Fruit fly (Drosophila melanogaster) whole organism, embryonic: ENCODE results near the gene Gr89a.
A peak's percentile ranks its signal among the peaks of the same experiment; 100 is the strongest.

Source experiments
- BEAF-32 ChIP-seq: fragments of 200-800 bp; sonication (Bioruptor generic); optimal IDR thresholded peaks from 3 replicates; lab custom pipeline; 2017; ENCODE audit warnings: missing biosample characterization, missing genetic modification characterization, mild to moderate bottlenecking, moderate library complexity, missing genetic modification reagents
- CG12219 ChIP-seq: fragments of 200-800 bp; sonication (Bioruptor generic); optimal IDR thresholded peaks from 3 replicates; lab custom pipeline; 2018; ENCODE audit warnings: missing biosample characterization, mild to moderate bottlenecking, missing genetic modification characterization
- CG12769 ChIP-seq: fragments of 200-800 bp; sonication (Bioruptor generic); optimal IDR thresholded peaks from 2 replicates; lab custom pipeline; 2019; ENCODE audit warnings: missing biosample characterization, mild to moderate bottlenecking, missing genetic modification characterization, moderate library complexity
- CG12942 ChIP-seq: fragments of 200-800 bp; sonication (Bioruptor generic); optimal IDR thresholded peaks from 3 replicates; lab custom pipeline; 2016; ENCODE audit warnings: missing biosample characterization, missing genetic modification characterization
- CG18619 ChIP-seq: fragments of 200-800 bp; sonication (Bioruptor generic); optimal IDR thresholded peaks from 3 replicates; lab custom pipeline; 2017; ENCODE audit warnings: missing biosample characterization, mild to moderate bottlenecking, missing genetic modification characterization
- CG2202 ChIP-seq: fragments of 200-800 bp; sonication (Bioruptor generic); optimal IDR thresholded peaks from 2 replicates; lab custom pipeline; 2018; ENCODE audit warnings: missing biosample characterization, mild to moderate bottlenecking, missing genetic modification characterization
- CG31388 ChIP-seq: fragments of 200-800 bp; sonication (Bioruptor generic); optimal IDR thresholded peaks from 2 replicates; lab custom pipeline; 2016; ENCODE audit warnings: missing biosample characterization, missing genetic modification characterization
- CG34224 ChIP-seq: fragments of 200-800 bp; sonication (Bioruptor generic); IDR thresholded peaks from 3 replicates; pipeline ENCODE4 v1.3.6; 2022; ENCODE audit warnings: missing biosample characterization, missing genetic modification characterization; ENCODE audit not compliant: partially characterized antibody
- CG4360 ChIP-seq: fragments of 200-800 bp; sonication (Bioruptor generic); IDR thresholded peaks from 2 replicates; pipeline ENCODE4 v1.3.6; 2022; ENCODE audit warnings: missing biosample characterization, missing genetic modification characterization
- CG5245 ChIP-seq: fragments of 200-800 bp; sonication (Bioruptor generic); optimal IDR thresholded peaks from 3 replicates; lab custom pipeline; 2016; ENCODE audit warnings: missing biosample characterization, missing genetic modification characterization
- CG8089 ChIP-seq: fragments of 200-800 bp; sonication (Bioruptor generic); optimal IDR thresholded peaks from 3 replicates; lab custom pipeline; 2016; ENCODE audit warnings: missing biosample characterization, missing genetic modification characterization
- CG8359 ChIP-seq: fragments of 200-800 bp; sonication (Bioruptor generic); optimal IDR thresholded peaks from 2 replicates; lab custom pipeline; 2017; ENCODE audit warnings: missing biosample characterization, mild to moderate bottlenecking, missing genetic modification characterization, borderline replicate concordance
- CG9609 ChIP-seq: fragments of 200-800 bp; sonication (Bioruptor generic); optimal IDR thresholded peaks from 3 replicates; lab custom pipeline; 2016; ENCODE audit warnings: missing biosample characterization, missing genetic modification characterization
- CG9797 ChIP-seq: fragments of 200-800 bp; sonication (Bioruptor generic); optimal IDR thresholded peaks from 3 replicates; lab custom pipeline; 2018; ENCODE audit warnings: missing biosample characterization, mild to moderate bottlenecking, missing genetic modification characterization
- Camta ChIP-seq: fragments of 200-800 bp; sonication (Bioruptor generic); optimal IDR thresholded peaks from 2 replicates; lab custom pipeline; 2016; ENCODE audit warnings: missing biosample characterization, missing genetic modification characterization
- D ChIP-seq, 2 experiments: fragments of 200-800 bp in 1 of 2; fragments of >200 bp in 1 of 2; sonication (Bioruptor generic) in 1 of 2; optimal IDR thresholded peaks; 2 replicates in 1 of 2; 3 replicates in 1 of 2; lab custom pipeline; 2017; ENCODE audit warnings: mild to moderate bottlenecking in 1 of 2, missing biosample characterization in 1 of 2, missing genetic modification characterization in 1 of 2, missing genetic modification reagents in 1 of 2
- Dad ChIP-seq: fragments of 200-800 bp; sonication (Bioruptor generic); optimal IDR thresholded peaks from 3 replicates; lab custom pipeline; 2016; ENCODE audit warnings: missing biosample characterization, missing genetic modification characterization
- Dbx ChIP-seq: fragments of 200-800 bp; sonication (Bioruptor generic); IDR thresholded peaks from 3 replicates; pipeline ENCODE4 v1.3.6; 2022; ENCODE audit warnings: missing biosample characterization, missing genetic modification characterization
- Dll ChIP-seq: fragments of 200-800 bp; sonication (Bioruptor generic); IDR thresholded peaks from 4 replicates; pipeline ENCODE4 v1.3.6; 2022; ENCODE audit warnings: missing biosample characterization, missing genetic modification characterization; ENCODE audit not compliant: partially characterized antibody
- E2f2 ChIP-seq: fragments of 200-800 bp; sonication (Bioruptor generic); IDR thresholded peaks from 2 replicates; pipeline ENCODE4 v1.3.6; 2022; ENCODE audit warnings: missing biosample characterization, missing genetic modification characterization
- ERR ChIP-seq: fragments of 200-800 bp; sonication (Bioruptor generic); optimal IDR thresholded peaks from 2 replicates; lab custom pipeline; 2016; ENCODE audit warnings: missing biosample characterization, missing genetic modification characterization
- Fer3 ChIP-seq: fragments of 200-800 bp; sonication (Bioruptor generic); optimal IDR thresholded peaks from 2 replicates; lab custom pipeline; 2018; ENCODE audit warnings: missing biosample characterization, mild to moderate bottlenecking, missing genetic modification characterization, moderate library complexity
- H15 ChIP-seq: fragments of 200-800 bp; sonication (Bioruptor generic); IDR thresholded peaks from 3 replicates; pipeline ENCODE4 v1.3.6; 2022; ENCODE audit warnings: missing biosample characterization, missing genetic modification characterization
- HLH3B ChIP-seq: fragments of 200-800 bp; sonication (Bioruptor generic); IDR thresholded peaks from 2 replicates; pipeline ENCODE4 v1.3.6; 2022; ENCODE audit warnings: missing biosample characterization, missing genetic modification characterization
- MTF-1 ChIP-seq: fragments of 200-800 bp; sonication (Bioruptor generic); optimal IDR thresholded peaks from 2 replicates; lab custom pipeline; 2018; ENCODE audit warnings: missing biosample characterization, mild to moderate bottlenecking, missing genetic modification characterization, borderline replicate concordance
- Rfx ChIP-seq: fragments of 200-800 bp; sonication (Bioruptor generic); IDR thresholded peaks from 2 replicates; pipeline ENCODE4 v1.3.6; 2022; ENCODE audit warnings: missing biosample characterization, missing genetic modification characterization
- Sry-δ ChIP-seq: fragments of 200-800 bp; sonication (Bioruptor generic); optimal IDR thresholded peaks from 2 replicates; lab custom pipeline; 2016; ENCODE audit warnings: missing biosample characterization, missing genetic modification characterization
- Xrp1 ChIP-seq: fragments of 200-800 bp; sonication (Bioruptor generic); IDR thresholded peaks from 2 replicates; pipeline ENCODE4 v1.3.6; 2022; ENCODE audit warnings: missing biosample characterization, missing genetic modification characterization
- abd-A ChIP-seq: fragments of 200-800 bp; sonication (Bioruptor generic); optimal IDR thresholded peaks from 3 replicates; lab custom pipeline; 2019; ENCODE audit warnings: missing biosample characterization, mild to moderate bottlenecking, missing genetic modification characterization, moderate library complexity
- amos ChIP-seq: fragments of 200-800 bp; sonication (Bioruptor generic); IDR thresholded peaks from 2 replicates; pipeline ENCODE4 v1.3.6; 2022; ENCODE audit warnings: missing biosample characterization, missing genetic modification characterization; ENCODE audit not compliant: partially characterized antibody
- ci ChIP-seq: fragments of 200-800 bp; sonication (Bioruptor generic); IDR thresholded peaks from 3 replicates; pipeline ENCODE4 v1.3.6; 2022; ENCODE audit warnings: missing biosample characterization, missing genetic modification characterization
- fru ChIP-seq: fragments of >200 bp; optimal IDR thresholded peaks from 2 replicates; lab custom pipeline; 2017
- gce ChIP-seq: fragments of 200-800 bp; sonication (Bioruptor generic); IDR thresholded peaks from 3 replicates; pipeline ENCODE4 v1.3.6; 2022; ENCODE audit warnings: missing biosample characterization, missing genetic modification characterization
- insv ChIP-seq, 2 experiments: fragments of 200-800 bp; sonication (Bioruptor generic); optimal IDR thresholded peaks; 3 replicates each; lab custom pipeline; 2016 to 2018; ENCODE audit warnings: missing biosample characterization in 2 of 2, missing genetic modification characterization in 2 of 2
- jumu ChIP-seq: fragments of 200-800 bp; sonication (Bioruptor generic); optimal IDR thresholded peaks from 3 replicates; lab custom pipeline; 2016; ENCODE audit warnings: missing biosample characterization, missing genetic modification characterization
- kni ChIP-seq: fragments of 200-800 bp; sonication (Bioruptor generic); optimal IDR thresholded peaks from 3 replicates; lab custom pipeline; 2017; ENCODE audit warnings: mild to moderate bottlenecking, missing biosample characterization, missing genetic modification reagents, missing genetic modification characterization
- luna ChIP-seq: fragments of 200-800 bp; sonication (Bioruptor generic); optimal IDR thresholded peaks from 2 replicates; lab custom pipeline; 2016; ENCODE audit warnings: missing biosample characterization, missing genetic modification characterization
- mirr ChIP-seq: fragments of 200-800 bp; sonication (Bioruptor generic); optimal IDR thresholded peaks from 3 replicates; lab custom pipeline; 2018; ENCODE audit warnings: missing biosample characterization, mild to moderate bottlenecking, missing genetic modification characterization
- p53 ChIP-seq: fragments of 200-800 bp; sonication (Bioruptor generic); optimal IDR thresholded peaks from 2 replicates; lab custom pipeline; 2016; ENCODE audit warnings: missing biosample characterization, missing genetic modification characterization
- ro ChIP-seq: fragments of 200-800 bp; sonication (Bioruptor generic); IDR thresholded peaks from 2 replicates; pipeline ENCODE4 v1.3.6; 2022; ENCODE audit warnings: missing biosample characterization, missing genetic modification characterization
- sc ChIP-seq, 3 experiments: fragments of >200 bp in 2 of 3; fragments of 200-800 bp in 1 of 3; sonication (Bioruptor generic) in 1 of 3; optimal IDR thresholded peaks; 2 replicates in 2 of 3; 3 replicates in 1 of 3; lab custom pipeline; 2017; ENCODE audit warnings: mild to moderate bottlenecking in 1 of 3, missing biosample characterization in 1 of 3, missing genetic modification characterization in 1 of 3, missing genetic modification reagents in 1 of 3
- sens-2 ChIP-seq: fragments of 200-800 bp; sonication (Bioruptor generic); IDR thresholded peaks from 2 replicates; pipeline ENCODE4 v1.3.6; 2022; ENCODE audit warnings: missing biosample characterization, missing genetic modification characterization
- trem ChIP-seq: fragments of 200-800 bp; optimal IDR thresholded peaks from 3 replicates; lab custom pipeline; 2019; ENCODE audit warnings: missing biosample characterization, mild to moderate bottlenecking, missing genetic modification characterization, moderate library complexity
- ttk ChIP-seq: fragments of 200-800 bp; sonication (Bioruptor generic); IDR thresholded peaks from 2 replicates; pipeline ENCODE4 v2.1.2; 2022; ENCODE audit warnings: missing biosample characterization, missing genetic modification characterization
- twi ChIP-seq: fragments of 200-800 bp; optimal IDR thresholded peaks from 2 replicates; lab custom pipeline; 2019; ENCODE audit warnings: missing biosample characterization, mild to moderate bottlenecking, missing genetic modification characterization, moderate library complexity
- tx ChIP-seq: fragments of 200-800 bp; sonication (Bioruptor generic); optimal IDR thresholded peaks from 2 replicates; lab custom pipeline; 2016; ENCODE audit warnings: missing biosample characterization, missing genetic modification characterization
- wor ChIP-seq: fragments of 200-800 bp; sonication (Bioruptor generic); IDR thresholded peaks from 2 replicates; pipeline ENCODE4 v1.3.6; 2022; ENCODE audit warnings: missing biosample characterization, missing genetic modification characterization
- z ChIP-seq: fragments of 200-800 bp; sonication (Bioruptor generic); IDR thresholded peaks from 3 replicates; pipeline ENCODE4 v1.3.6; 2022; ENCODE audit warnings: missing biosample characterization, missing genetic modification characterization
- zen ChIP-seq: fragments of 200-800 bp; sonication (Bioruptor generic); optimal IDR thresholded peaks from 3 replicates; lab custom pipeline; 2018; ENCODE audit warnings: missing biosample characterization, mild to moderate bottlenecking, missing genetic modification characterization, moderate library complexity

The Gr89a gene

dm6 chr3R:16448378-16449134 lies 50.2 kb downstream of the Gr89a start (continued):
- no peak for TF ChIP-seq CG31388
- TF ChIP-seq Camta (GFP tag; lab: Kevin White, UChicago) = peak; percentile 7
- TF ChIP-seq CG12942 (GFP tag; lab: Kevin White, UChicago) = peak; percentile 66
- TF ChIP-seq amos (GFP tag; lab: Robert Waterston, UW) = no peak
- TF ChIP-seq fru = no peak
- no peak for TF ChIP-seq D (optimal IDR thresholded peaks at IDR 0.05; lab: Kevin White, UChicago)
- TF ChIP-seq D (GFP tag; optimal IDR thresholded peaks at IDR 0.05; lab: Kevin White, UChicago) = no peak
- peak; percentile 80 for TF ChIP-seq wor (GFP tag; lab: Robert Waterston, UW)
- TF ChIP-seq Sry-δ (GFP tag; lab: Kevin White, UChicago) = no peak
- peak; percentile 68 for TF ChIP-seq CG2202 (tag; lab: Kevin White, UChicago)
- peak; percentile 57 for TF ChIP-seq CG5245 (GFP tag; lab: Kevin White, UChicago)
- peak; percentile 75 for TF ChIP-seq trem (tag; lab: Kevin White, UChicago)
- TF ChIP-seq sens-2 (GFP tag; lab: Robert Waterston, UW) = peak; percentile 87
- TF ChIP-seq CG9797 (GFP tag; lab: Kevin White, UChicago) = no peak
- TF ChIP-seq Dbx = peak; percentile 17; the same call in 1 of the 3 replicates
- peak; percentile 30 for TF ChIP-seq CG8089 (GFP tag; lab: Kevin White, UChicago)
- no peak for TF ChIP-seq abd-A (tag; lab: Kevin White, UChicago)
- peak; percentile 50 for TF ChIP-seq zen (tag; lab: Kevin White, UChicago)
- TF ChIP-seq luna (GFP tag; lab: Kevin White, UChicago) = no peak
- peak; percentile 20 for TF ChIP-seq mirr (GFP tag; lab: Kevin White, UChicago)
- no peak for TF ChIP-seq Dll
- peak; percentile 73 for TF ChIP-seq ttk (GFP tag; lab: Robert Waterston, UW)
- peak; percentile 64; the same call in 2 of the 3 replicates for TF ChIP-seq z (GFP tag; lab: Robert Waterston, UW)
- TF ChIP-seq H15 (GFP tag; lab: Robert Waterston, UW) = peak; percentile 88
- peak; percentile 96 for TF ChIP-seq ci (GFP tag; lab: Robert Waterston, UW)
- TF ChIP-seq E2f2 (GFP tag; lab: Robert Waterston, UW) = no peak; the same call in 1 of the 2 replicates
- no peak for TF ChIP-seq p53 (GFP tag; lab: Kevin White, UChicago)
- no peak for TF ChIP-seq CG34224 (GFP tag; lab: Robert Waterston, UW)
- TF ChIP-seq CG4360 (GFP tag; lab: Robert Waterston, UW) = peak; percentile 43; the same call in 1 of the 2 replicates
- peak; percentile 87 for TF ChIP-seq HLH3B (GFP tag; lab: Robert Waterston, UW)
- TF ChIP-seq CG12219 (GFP tag; lab: Kevin White, UChicago) = peak; percentile 84
- peak; percentile 91 for TF ChIP-seq Xrp1 (GFP tag; lab: Robert Waterston, UW)
- TF ChIP-seq ERR (GFP tag; lab: Kevin White, UChicago) = peak; percentile 46
- no peak for TF ChIP-seq CG18619 (GFP tag; lab: Kevin White, UChicago)
- peak; percentile 12 for TF ChIP-seq ro (GFP tag; lab: Robert Waterston, UW)
- no peak for TF ChIP-seq sc (optimal IDR thresholded peaks at IDR 0.05; lab: Kevin White, UChicago)
- TF ChIP-seq sc (GFP tag; optimal IDR thresholded peaks at IDR 0.05; lab: Kevin White, UChicago) = no peak
- no peak for TF ChIP-seq twi
- TF ChIP-seq kni (GFP tag; lab: Kevin White, UChicago) = no peak
- peak; percentile 82 for TF ChIP-seq CG9609
- TF ChIP-seq tx = peak; percentile 56
- peak; percentile 82 for TF ChIP-seq gce
- TF ChIP-seq CG8359 = peak; percentile 48
- TF ChIP-seq BEAF-32 (GFP tag; lab: Kevin White, UChicago) = no peak
- TF ChIP-seq MTF-1 (GFP tag; lab: Kevin White, UChicago) = peak; percentile 76
- TF ChIP-seq CG12769 (tag; lab: Kevin White, UChicago) = peak; percentile 92
- TF ChIP-seq insv (GFP tag; optimal IDR thresholded peaks at IDR 0.05; lab: Kevin White, UChicago) = no peak
- TF ChIP-seq Fer3 (tag; lab: Kevin White, UChicago) = peak; percentile 75
- TF ChIP-seq jumu = peak; percentile 36
- TF ChIP-seq Rfx (GFP tag; lab: Robert Waterston, UW) = peak; percentile 77
- peak; percentile 30 for TF ChIP-seq Dad (GFP tag; lab: Kevin White, UChicago)
